Worm (Caenorhabditis elegans) whole organism, midembryonic: ENCODE results near the gene K10B4.3.
A peak's percentile ranks its signal among the peaks of the same experiment; 100 is the strongest.

ENCODE experiments used
- T22C8.4 ChIP-seq: fragments of 200-800 bp; sonication (Bioruptor generic); IDR thresholded peaks from 2 replicates; pipeline ENCODE4 v1.3.6; 2022; ENCODE audit warnings: missing genetic modification characterization, missing compliant biosample characterization
- cog-1 ChIP-seq: sonication (generic microtip); optimal IDR thresholded peaks from 2 replicates; lab custom pipeline; 2016; ENCODE audit warnings: missing genetic modification characterization, missing compliant biosample characterization
- flt-1 ChIP-seq: fragments of 200-800 bp; sonication (Bioruptor generic); IDR thresholded peaks from 2 replicates; pipeline ENCODE4 v1.3.6; 2022; ENCODE audit warnings: missing genetic modification characterization, missing compliant biosample characterization
- klf-2 ChIP-seq: fragments of 200-800 bp; sonication (Bioruptor generic); conservative IDR thresholded peaks from 2 replicates; pipeline ENCODE4 v1.3.6; 2022; ENCODE audit warnings: missing genetic modification reagents, missing genetic modification characterization, missing compliant biosample characterization
- med-1 ChIP-seq: sonication (generic microtip); optimal IDR thresholded peaks from 2 replicates; lab custom pipeline; 2017; ENCODE audit warnings: missing genetic modification characterization, mild to moderate bottlenecking, missing compliant biosample characterization, antibody characterized with exemption, missing genetic modification reagents; ENCODE audit not compliant: insufficient read depth
- ref-1 ChIP-seq: fragments of 200-800 bp; sonication (Bioruptor generic); conservative IDR thresholded peaks from 2 replicates; pipeline ENCODE4 v1.3.6; 2022; ENCODE audit warnings: missing genetic modification reagents, missing genetic modification characterization, missing compliant biosample characterization
- tab-1 ChIP-seq: fragments of 200-800 bp; sonication (Bioruptor generic); IDR thresholded peaks from 2 replicates; pipeline ENCODE4 v1.3.6; 2022; ENCODE audit warnings: missing genetic modification characterization, missing compliant biosample characterization
- ztf-23 ChIP-seq: fragments of 200-800 bp; sonication (Bioruptor generic); IDR thresholded peaks from 2 replicates; pipeline ENCODE4 v1.3.6; 2022; ENCODE audit warnings: missing genetic modification reagents, missing genetic modification characterization, missing compliant biosample characterization
- ztf-29 ChIP-seq: fragments of 200-800 bp; sonication (Bioruptor generic); IDR thresholded peaks from 2 replicates; pipeline ENCODE4 v1.3.6; 2022; ENCODE audit warnings: missing genetic modification reagents, missing genetic modification characterization, missing compliant biosample characterization

The K10B4.3 gene

ce11 chrII:121121-121520, at the start of gene K10B4.3:
K10B4.3 (minus strand) TSS chrII:121221.
- TF ChIP-seq flt-1 (GFP tag; lab: Robert Waterston, UW), result no peak
- TF ChIP-seq cog-1 (tag; lab: Kevin White, UChicago), result no peak
- TF ChIP-seq med-1 (GFP tag; lab: Kevin White, UChicago), result no peak
- no peak for TF ChIP-seq ztf-29 (GFP tag; lab: Robert Waterston, UW)
- TF ChIP-seq ref-1 (GFP tag; lab: Robert Waterston, UW), result no peak
- TF ChIP-seq tab-1, result no peak
- TF ChIP-seq klf-2 (GFP tag; lab: Robert Waterston, UW), result no peak
- no peak for TF ChIP-seq ztf-23 (GFP tag; lab: Robert Waterston, UW)
- no peak for TF ChIP-seq T22C8.4 (GFP tag; lab: Robert Waterston, UW)

- TF ChIP-seq tab-1 (no peak), T22C8.4 (GFP tag; lab: Robert Waterston, UW) (no peak), ref-1 (GFP tag; lab: Robert Waterston, UW) (no peak), ztf-23 (GFP tag; lab: Robert Waterston, UW) (no peak), ztf-29 (GFP tag; lab: Robert Waterston, UW) (no peak), klf-2 (GFP tag; lab: Robert Waterston, UW) (no peak), cog-1 (tag; lab: Kevin White, UChicago) (no peak), med-1 (GFP tag; lab: Kevin White, UChicago) (no peak), flt-1 (GFP tag; lab: Robert Waterston, UW) (no peak)
These were observed 42.2 kb upstream of the K10B4.3 start for ce11 chrII:163229-163628.

- no peak for TF ChIP-seq cog-1 (tag; lab: Kevin White, UChicago)
- TF ChIP-seq flt-1 (GFP tag; lab: Robert Waterston, UW), result no peak
- no peak for TF ChIP-seq klf-2 (GFP tag; lab: Robert Waterston, UW)
- no peak for TF ChIP-seq ztf-23 (GFP tag; lab: Robert Waterston, UW)
- TF ChIP-seq tab-1, result no peak
- no peak for TF ChIP-seq T22C8.4 (GFP tag; lab: Robert Waterston, UW)
- no peak for TF ChIP-seq ztf-29 (GFP tag; lab: Robert Waterston, UW)
- no peak for TF ChIP-seq ref-1 (GFP tag; lab: Robert Waterston, UW)
- TF ChIP-seq med-1 (GFP tag; lab: Kevin White, UChicago), result no peak
These were observed 41.2 kb upstream of the K10B4.3 start, which contains the start of gene etr-1 for ce11 chrII:162182-162581. etr-1 (plus strand) TSS chrII:162374.

DNA sequence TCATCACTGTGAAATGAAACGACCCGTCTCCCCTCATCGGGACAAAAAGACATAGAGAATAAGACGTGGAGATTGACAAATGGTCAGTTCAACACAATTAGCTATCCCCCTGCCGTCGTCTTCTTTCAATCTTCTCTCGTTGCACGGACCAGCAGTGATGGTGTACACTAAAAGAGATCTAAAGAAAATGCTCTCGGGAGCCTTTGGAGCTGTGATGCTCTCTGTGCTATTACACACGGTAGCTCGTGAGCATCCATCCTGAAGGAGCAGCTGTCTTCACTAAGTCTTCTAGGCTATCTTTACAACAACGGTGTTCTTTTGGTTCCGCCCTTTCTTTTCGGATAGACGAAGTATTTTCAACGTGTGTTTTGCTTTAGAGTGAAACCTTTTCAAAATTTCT, 40.3 kb upstream of the K10B4.3 start:
- TF ChIP-seq flt-1 (GFP tag; lab: Robert Waterston, UW) (0 out of 2 replicates have a peak, but pooled peaks have one; percentile 31), cog-1 (tag; lab: Kevin White, UChicago) (peak; percentile 34), ztf-23 (GFP tag; lab: Robert Waterston, UW) (no peak), tab-1 (no peak)

DNA sequence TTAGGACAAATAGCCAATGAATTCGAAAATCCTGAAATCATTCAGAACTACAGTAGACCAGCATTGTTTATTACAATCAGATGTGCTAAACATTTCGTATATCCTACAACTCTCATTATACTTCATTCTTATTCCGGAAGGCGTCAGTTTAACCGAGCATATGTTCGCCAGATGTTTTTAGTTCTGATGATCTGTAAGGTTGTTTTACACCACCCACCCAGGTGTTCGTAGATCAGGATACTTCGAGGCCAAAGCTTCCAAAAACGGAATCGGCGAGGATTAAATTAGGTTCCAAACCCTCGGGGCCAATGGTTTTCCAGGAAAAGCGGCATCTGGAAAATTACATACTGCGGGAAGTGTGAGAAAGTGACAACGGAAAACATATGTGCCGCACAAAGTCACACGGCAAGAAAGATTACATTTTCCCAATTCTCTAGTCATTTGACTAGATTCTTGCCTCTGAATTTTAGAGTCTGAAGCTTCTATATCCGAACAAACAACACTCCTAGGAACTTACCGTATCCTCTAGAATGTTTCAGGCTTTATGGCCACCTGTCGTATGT, 39.6 kb upstream of the K10B4.3 start:
- no peak for TF ChIP-seq tab-1
- no peak for TF ChIP-seq ref-1 (GFP tag; lab: Robert Waterston, UW)
- TF ChIP-seq cog-1 (tag; lab: Kevin White, UChicago), result no peak
- TF ChIP-seq med-1 (GFP tag; lab: Kevin White, UChicago), result no peak
- no peak for TF ChIP-seq klf-2 (GFP tag; lab: Robert Waterston, UW)
- TF ChIP-seq T22C8.4 (GFP tag; lab: Robert Waterston, UW), result no peak
- no peak for TF ChIP-seq ztf-23 (GFP tag; lab: Robert Waterston, UW)
- TF ChIP-seq ztf-29 (GFP tag; lab: Robert Waterston, UW), result no peak
- TF ChIP-seq flt-1 (GFP tag; lab: Robert Waterston, UW), result no peak

DNA sequence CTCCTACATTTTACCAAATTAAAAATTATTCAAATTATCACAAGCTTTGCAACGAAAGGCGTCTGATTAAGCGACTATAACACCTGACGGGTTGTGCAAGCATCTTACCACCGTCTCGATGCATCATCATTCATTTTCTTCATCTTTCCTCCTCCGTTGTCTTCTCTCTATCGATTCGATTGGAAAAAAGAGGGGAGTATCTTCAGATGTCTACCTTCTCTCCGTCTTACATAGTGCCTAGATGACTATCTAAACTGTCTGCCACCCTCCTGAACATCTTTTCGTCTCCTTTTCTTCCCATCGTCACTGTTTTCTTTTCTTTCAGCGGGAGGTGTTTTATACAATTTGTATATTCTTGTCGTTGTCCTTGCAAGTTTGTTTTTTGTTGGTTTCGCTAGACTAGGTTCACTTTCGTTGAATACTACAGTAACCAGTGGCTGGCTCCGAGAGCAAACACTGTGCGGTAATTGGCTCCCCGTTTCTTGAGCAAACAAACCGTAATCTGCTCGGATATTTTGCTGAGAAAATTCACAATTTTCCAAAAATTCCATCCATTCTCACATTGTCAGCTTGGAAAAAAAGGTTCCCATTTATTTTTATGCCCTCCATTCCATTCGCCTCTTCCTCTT, 38.4 kb upstream of the K10B4.3 start:
- peak; percentile 38 for TF ChIP-seq cog-1 (tag; lab: Kevin White, UChicago)
- peak; percentile 43; the same call in 1 of the 2 replicates for TF ChIP-seq T22C8.4 (GFP tag; lab: Robert Waterston, UW)
- TF ChIP-seq tab-1, result no peak
- no peak for TF ChIP-seq med-1 (GFP tag; lab: Kevin White, UChicago)
- TF ChIP-seq ztf-23 (GFP tag; lab: Robert Waterston, UW), result no peak
- TF ChIP-seq klf-2 (GFP tag; lab: Robert Waterston, UW), result no peak

- TF ChIP-seq cog-1 (tag; lab: Kevin White, UChicago), result no peak
- TF ChIP-seq flt-1 (GFP tag; lab: Robert Waterston, UW), result no peak
These were observed 37.1 kb upstream of the K10B4.3 start for ce11 chrII:158004-158731.

DNA sequence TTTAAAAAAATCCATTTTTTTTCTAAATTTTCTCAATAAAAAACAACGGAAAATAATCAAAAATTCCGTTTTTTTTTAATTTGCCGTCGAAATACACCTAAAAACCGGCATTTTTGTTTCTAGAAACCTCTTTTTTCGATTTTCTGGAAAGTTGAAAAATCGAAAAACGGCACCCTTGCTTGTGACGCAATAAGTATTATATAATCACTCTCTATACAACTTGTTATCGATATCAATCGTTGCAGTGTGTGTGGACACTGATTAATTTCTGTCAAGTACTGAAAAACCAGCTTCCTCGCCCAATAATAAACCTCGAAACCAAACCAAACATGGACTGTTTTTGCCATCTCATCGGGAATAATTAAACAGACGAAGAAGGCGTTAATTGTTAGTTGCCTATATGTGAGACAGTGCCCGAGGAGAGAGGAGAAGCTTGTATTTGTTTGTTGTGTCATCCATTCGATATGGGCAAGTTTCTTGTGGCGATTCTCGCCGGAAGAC, 36.0 kb upstream of the K10B4.3 start:
- no peak for TF ChIP-seq T22C8.4 (GFP tag; lab: Robert Waterston, UW)
- no peak for TF ChIP-seq ztf-29 (GFP tag; lab: Robert Waterston, UW)
- no peak for TF ChIP-seq ztf-23 (GFP tag; lab: Robert Waterston, UW)
- no peak for TF ChIP-seq med-1 (GFP tag; lab: Kevin White, UChicago)
- TF ChIP-seq ref-1 (GFP tag; lab: Robert Waterston, UW), result no peak
- no peak for TF ChIP-seq flt-1 (GFP tag; lab: Robert Waterston, UW)
- TF ChIP-seq klf-2 (GFP tag; lab: Robert Waterston, UW), result no peak
- TF ChIP-seq cog-1 (tag; lab: Kevin White, UChicago), result no peak
- no peak for TF ChIP-seq tab-1

DNA sequence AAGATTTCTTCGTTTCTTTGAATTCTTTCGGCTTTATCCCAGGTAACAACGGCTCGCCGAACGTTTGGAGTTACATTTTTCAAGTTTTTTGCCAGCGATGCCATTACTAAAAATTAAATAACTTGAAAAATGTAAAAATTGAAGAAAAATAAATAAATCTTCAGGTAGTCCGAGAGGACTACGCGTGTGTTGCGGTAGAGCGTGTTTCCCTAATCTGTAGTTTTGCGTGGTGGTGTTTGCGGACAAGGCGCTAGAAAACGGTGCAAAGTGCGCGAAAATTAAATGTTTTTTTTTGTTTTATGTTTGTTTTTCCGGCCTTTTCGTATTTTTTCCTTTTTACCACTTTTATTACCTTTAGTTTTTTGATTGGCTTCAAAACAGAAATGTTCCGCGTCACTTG, 34.9 kb upstream of the K10B4.3 start, which contains the start of gene mrpl-28:
Gene mrpl-28, minus strand, starts transcription at position 106 of the 400 bp plus-strand sequence.
- TF ChIP-seq ref-1 (GFP tag; lab: Robert Waterston, UW) (no peak), ztf-29 (GFP tag; lab: Robert Waterston, UW) (no peak), med-1 (GFP tag; lab: Kevin White, UChicago) (no peak), flt-1 (GFP tag; lab: Robert Waterston, UW) (no peak), ztf-23 (GFP tag; lab: Robert Waterston, UW) (0 out of 2 replicates have a peak, but pooled peaks have one; percentile 25), tab-1 (no peak), klf-2 (GFP tag; lab: Robert Waterston, UW) (no peak), T22C8.4 (GFP tag; lab: Robert Waterston, UW) (0 out of 2 replicates have a peak, but pooled peaks have one; percentile 28), cog-1 (tag; lab: Kevin White, UChicago) (peak; percentile 23)
